Worm (Caenorhabditis elegans) whole organism, young adult: Measurements from ENCODE around the gene Y45G5AL.1.

Experiments
- B0035.1 ChIP-seq: sonication (generic microtip); optimal IDR thresholded peaks from 2 replicates; lab custom pipeline; 2016; ENCODE audit warnings: missing genetic modification characterization, mild to moderate bottlenecking, missing compliant biosample characterization, missing genotype, missing genetic modification reagents
- C06A6.2 ChIP-seq: fragments of 200-800 bp; sonication (Bioruptor generic); conservative IDR thresholded peaks from 2 replicates; pipeline ENCODE4 v1.3.6; 2022; ENCODE audit warnings: missing genetic modification characterization, missing compliant biosample characterization
- F10E7.11 ChIP-seq: sonication (generic microtip); optimal IDR thresholded peaks from 2 replicates; lab custom pipeline; 2017; ENCODE audit warnings: mild to moderate bottlenecking, missing genetic modification characterization, moderate library complexity, missing compliant biosample characterization
- F39B2.1 ChIP-seq: fragments of 200-800 bp; sonication (Bioruptor generic); IDR thresholded peaks from 2 replicates; pipeline ENCODE4 v1.3.6; 2022; ENCODE audit warnings: missing genetic modification reagents, missing genetic modification characterization, missing compliant biosample characterization
- Y53F4B.3 ChIP-seq: fragments of 200-800 bp; sonication (Bioruptor generic); IDR thresholded peaks from 2 replicates; pipeline ENCODE4 v1.3.6; 2022; ENCODE audit warnings: missing genetic modification reagents, missing genetic modification characterization, missing compliant biosample characterization
- Y53G8AR.9 ChIP-seq: fragments of 200-800 bp; sonication (Bioruptor generic); conservative IDR thresholded peaks from 2 replicates; pipeline ENCODE4 v1.3.6; 2022; ENCODE audit warnings: missing genetic modification reagents, missing genetic modification characterization, missing compliant biosample characterization
- Y56A3A.18 ChIP-seq: fragments of 200-800 bp; sonication (Bioruptor generic); IDR thresholded peaks from 2 replicates; pipeline ENCODE4 v1.3.6; 2022; ENCODE audit warnings: missing genetic modification reagents, missing genetic modification characterization, missing compliant biosample characterization
- Y67H2A.10 ChIP-seq: fragments of 200-800 bp; sonication (Bioruptor generic); conservative IDR thresholded peaks from 2 replicates; pipeline ENCODE4 v1.3.6; 2022; ENCODE audit warnings: missing genetic modification reagents, missing genetic modification characterization, missing compliant biosample characterization
- attf-5 ChIP-seq: fragments of 200-800 bp; sonication (Bioruptor generic); optimal IDR thresholded peaks from 2 replicates; lab custom pipeline; 2018; ENCODE audit warnings: mild to moderate bottlenecking, missing genetic modification characterization, missing compliant biosample characterization
- bed-1 ChIP-seq: fragments of 200-800 bp; sonication (Bioruptor generic); IDR thresholded peaks from 2 replicates; pipeline ENCODE4 v1.3.6; 2022; ENCODE audit warnings: missing genetic modification reagents, missing genetic modification characterization, missing compliant biosample characterization
- ccch-3 ChIP-seq: fragments of 200-800 bp; sonication (Bioruptor generic); optimal IDR thresholded peaks from 2 replicates; lab custom pipeline; 2018; ENCODE audit warnings: mild to moderate bottlenecking, missing genetic modification characterization, missing compliant biosample characterization
- cebp-1 ChIP-seq, 2 experiments: fragments of 200-800 bp in 1 of 2; sonication (Bioruptor generic) in 1 of 2; sonication (generic microtip) in 1 of 2; IDR thresholded peaks in 1 of 2; optimal IDR thresholded peaks in 1 of 2; 2 replicates each; pipeline versions ENCODE4 v1.3.6 to Lab custom; 2017 to 2022; ENCODE audit warnings: missing compliant biosample characterization in 2 of 2, missing genetic modification characterization in 2 of 2, mild to moderate bottlenecking in 1 of 2, missing genetic modification reagents in 1 of 2, moderate library complexity in 1 of 2
- ceh-100 ChIP-seq: fragments of 200-800 bp; sonication (Bioruptor generic); IDR thresholded peaks from 2 replicates; pipeline ENCODE4 v1.3.6; 2022; ENCODE audit warnings: missing genetic modification reagents, missing genetic modification characterization, missing compliant biosample characterization
- ceh-27 ChIP-seq: fragments of 200-800 bp; sonication (Bioruptor generic); optimal IDR thresholded peaks from 2 replicates; lab custom pipeline; 2018; ENCODE audit warnings: mild to moderate bottlenecking, missing genetic modification characterization, moderate library complexity, missing compliant biosample characterization
- chd-7 ChIP-seq: sonication (generic microtip); optimal IDR thresholded peaks from 2 replicates; lab custom pipeline; 2016; ENCODE audit warnings: mild to moderate bottlenecking, missing genetic modification characterization, moderate library complexity, missing compliant biosample characterization
- dox-1 ChIP-seq: fragments of 200-800 bp; sonication (Bioruptor generic); IDR thresholded peaks from 2 replicates; pipeline ENCODE4 v1.3.6; 2022; ENCODE audit warnings: missing genetic modification reagents, missing genetic modification characterization, missing compliant biosample characterization
- efl-1 ChIP-seq: fragments of 150-350 bp; optimal IDR thresholded peaks from 2 replicates; lab custom pipeline; 2014; ENCODE audit warnings: missing biosample characterization, missing genetic modification reagents, missing genetic modification characterization
- egl-44 ChIP-seq: fragments of 200-800 bp; sonication (Bioruptor generic); IDR thresholded peaks from 2 replicates; pipeline ENCODE4 v1.3.6; 2022; ENCODE audit warnings: missing genetic modification reagents, missing genetic modification characterization, missing compliant biosample characterization
- hlh-12 ChIP-seq: sonication (generic microtip); optimal IDR thresholded peaks from 2 replicates; lab custom pipeline; 2016; ENCODE audit warnings: missing genetic modification characterization, missing compliant biosample characterization
- lin-40 ChIP-seq: sonication (generic microtip); optimal IDR thresholded peaks from 2 replicates; lab custom pipeline; 2016; ENCODE audit warnings: missing genetic modification characterization, mild to moderate bottlenecking, missing compliant biosample characterization, missing genotype, missing genetic modification reagents
- lin-54 ChIP-seq: fragments of 200-800 bp; sonication (Bioruptor generic); optimal IDR thresholded peaks from 2 replicates; lab custom pipeline; 2018; ENCODE audit warnings: mild to moderate bottlenecking, missing genetic modification characterization, missing compliant biosample characterization
- lsl-1 ChIP-seq: fragments of 200-800 bp; sonication (Bioruptor generic); optimal IDR thresholded peaks from 2 replicates; lab custom pipeline; 2018; ENCODE audit warnings: mild to moderate bottlenecking, missing genetic modification characterization, moderate library complexity, missing compliant biosample characterization
- mes-4 ChIP-seq: sonication (generic microtip); optimal IDR thresholded peaks from 2 replicates; lab custom pipeline; 2016; ENCODE audit warnings: missing genotype, missing genetic modification characterization, missing compliant biosample characterization
- mxl-1 ChIP-seq: sonication (generic microtip); optimal IDR thresholded peaks from 2 replicates; lab custom pipeline; 2016; ENCODE audit warnings: missing genetic modification characterization, missing compliant biosample characterization
- nfyb-1 ChIP-seq: fragments of 200-800 bp; sonication (Bioruptor generic); IDR thresholded peaks from 2 replicates; pipeline ENCODE4 v1.3.6; 2022; ENCODE audit warnings: missing genetic modification reagents, missing genetic modification characterization, missing compliant biosample characterization
- nhr-120 ChIP-seq: fragments of 200-800 bp; sonication (Bioruptor generic); IDR thresholded peaks from 2 replicates; pipeline ENCODE4 v1.3.6; 2022; ENCODE audit warnings: missing genetic modification characterization, missing compliant biosample characterization
- nhr-27 ChIP-seq: fragments of 200-800 bp; sonication (Bioruptor generic); optimal IDR thresholded peaks from 2 replicates; lab custom pipeline; 2018; ENCODE audit warnings: mild to moderate bottlenecking, missing genetic modification characterization, moderate library complexity, missing compliant biosample characterization
- nhr-80 ChIP-seq: sonication (generic microtip); optimal IDR thresholded peaks from 2 replicates; lab custom pipeline; 2016; ENCODE audit warnings: missing genetic modification characterization, missing compliant biosample characterization
- pbrm-1 ChIP-seq: fragments of 200-800 bp; sonication (Bioruptor generic); IDR thresholded peaks from 2 replicates; pipeline ENCODE4 v1.3.6; 2022; ENCODE audit warnings: missing genetic modification reagents, missing genetic modification characterization, missing compliant biosample characterization
- rcor-1 ChIP-seq: fragments of 200-800 bp; sonication (Bioruptor generic); IDR thresholded peaks from 2 replicates; pipeline ENCODE4 v1.3.6; 2022; ENCODE audit warnings: missing genetic modification reagents, missing genetic modification characterization, missing compliant biosample characterization
- sea-2 ChIP-seq: fragments of 200-800 bp; sonication (Bioruptor generic); IDR thresholded peaks from 2 replicates; pipeline ENCODE4 v1.3.6; 2022; ENCODE audit warnings: missing genetic modification characterization, missing compliant biosample characterization
- snpc-3.4 ChIP-seq: sonication (generic microtip); optimal IDR thresholded peaks from 2 replicates; lab custom pipeline; 2017; ENCODE audit warnings: missing genetic modification characterization, mild to moderate bottlenecking, missing compliant biosample characterization, antibody characterized with exemption, moderate library complexity, missing genotype, missing genetic modification reagents
- snpc-4 ChIP-seq, 5 experiments: fragments of 150-350 bp in 1 of 5; sonication (generic microtip) in 4 of 5; optimal IDR thresholded peaks; 2 replicates each; lab custom pipeline; 2014 to 2018; ENCODE audit warnings: missing genetic modification characterization in 5 of 5, missing biosample characterization in 3 of 5, antibody characterized with exemption in 2 of 5, mild to moderate bottlenecking in 2 of 5, missing compliant biosample characterization in 2 of 5, missing genotype in 2 of 5, moderate library complexity in 2 of 5, missing genetic modification reagents in 1 of 5
- somi-1 ChIP-seq: fragments of 200-800 bp; sonication (Bioruptor generic); optimal IDR thresholded peaks from 2 replicates; lab custom pipeline; 2018; ENCODE audit warnings: mild to moderate bottlenecking, missing genetic modification characterization, missing compliant biosample characterization
- tbx-9 ChIP-seq: sonication (generic microtip); optimal IDR thresholded peaks from 2 replicates; lab custom pipeline; 2016; ENCODE audit warnings: borderline replicate concordance, missing genetic modification characterization, inconsistent platforms, missing compliant biosample characterization
- unc-130 ChIP-seq: sonication (generic microtip); optimal IDR thresholded peaks from 2 replicates; lab custom pipeline; 2016; ENCODE audit warnings: missing genetic modification reagents, missing genetic modification characterization, missing compliant biosample characterization
- unc-62 ChIP-seq: fragments of 150-350 bp; optimal IDR thresholded peaks from 2 replicates; lab custom pipeline; 2014; ENCODE audit warnings: missing biosample characterization, missing genetic modification reagents, missing genetic modification characterization
- zfh-2 ChIP-seq: fragments of 200-800 bp; sonication (Bioruptor generic); conservative IDR thresholded peaks from 2 replicates; pipeline ENCODE4 v1.3.6; 2022; ENCODE audit warnings: missing genetic modification reagents, missing genetic modification characterization, missing compliant biosample characterization
- zim-3 ChIP-seq: sonication (generic microtip); optimal IDR thresholded peaks from 2 replicates; lab custom pipeline; 2017; ENCODE audit warnings: mild to moderate bottlenecking, missing genetic modification characterization, moderate library complexity, missing compliant biosample characterization
- ztf-18 ChIP-seq: sonication (generic microtip); optimal IDR thresholded peaks from 2 replicates; lab custom pipeline; 2016; ENCODE audit warnings: missing genotype, mild to moderate bottlenecking, missing genetic modification characterization, missing compliant biosample characterization
- ztf-25 ChIP-seq: fragments of 200-800 bp; sonication (Bioruptor generic); IDR thresholded peaks from 2 replicates; pipeline ENCODE4 v1.3.6; 2022; ENCODE audit warnings: missing genetic modification reagents, missing genetic modification characterization, missing compliant biosample characterization
- ztf-26 ChIP-seq: sonication (generic microtip); optimal IDR thresholded peaks from 2 replicates; lab custom pipeline; 2017; ENCODE audit warnings: missing genetic modification characterization, missing compliant biosample characterization
- ztf-6 ChIP-seq: fragments of 200-800 bp; sonication (Bioruptor generic); IDR thresholded peaks from 2 replicates; pipeline ENCODE4 v1.3.6; 2022; ENCODE audit warnings: missing genetic modification reagents, missing genetic modification characterization, missing compliant biosample characterization

Y45G5AL.1 gene

ce11 chrV:4194587-4195211 lies 50.4 kb downstream of the Y45G5AL.1 start, which contains the start of gene Y45G5AM.9 (continued):
- TF ChIP-seq nhr-80 (tag; lab: Kevin White, UChicago), result peak; percentile 65
- TF ChIP-seq hlh-12 (tag; lab: Kevin White, UChicago), result no peak
- no peak for TF ChIP-seq B0035.1 (tag; lab: Kevin White, UChicago)
- no peak for TF ChIP-seq somi-1 (GFP tag; lab: Kevin White, UChicago)
- no peak for TF ChIP-seq F10E7.11 (tag; lab: Kevin White, UChicago)
- TF ChIP-seq lin-54 (GFP tag; lab: Kevin White, UChicago), result peak; percentile 53
- TF ChIP-seq F39B2.1 (GFP tag; lab: Robert Waterston, UW), result no peak
- no peak for TF ChIP-seq ztf-25 (GFP tag; lab: Robert Waterston, UW)
- TF ChIP-seq dox-1, result peak; percentile 57; the same call in 1 of the 2 replicates
- no peak for TF ChIP-seq unc-62 (GFP tag; lab: Kevin White, UChicago)
- no peak for TF ChIP-seq lsl-1 (GFP tag; lab: Kevin White, UChicago)
- no peak for TF ChIP-seq ccch-3
- no peak for TF ChIP-seq nhr-120
- peak; percentile 10 for TF ChIP-seq snpc-3.4 (tag; lab: Kevin White, UChicago)
- peak; percentile 36 for TF ChIP-seq efl-1 (GFP tag; lab: Kevin White, UChicago)
- no peak for TF ChIP-seq Y53F4B.3 (GFP tag; lab: Robert Waterston, UW)
- TF ChIP-seq Y67H2A.10 (GFP tag; lab: Robert Waterston, UW), result no peak
- no peak for TF ChIP-seq egl-44
- no peak for TF ChIP-seq mxl-1
- peak; percentile 93 for TF ChIP-seq zfh-2 (GFP tag; lab: Robert Waterston, UW)
- peak; percentile 62 for TF ChIP-seq ceh-27 (GFP tag; lab: Kevin White, UChicago)
- TF ChIP-seq pbrm-1 (GFP tag; lab: Robert Waterston, UW), result peak; percentile 75
- TF ChIP-seq attf-5 (GFP tag; lab: Kevin White, UChicago), result peak; percentile 79
- TF ChIP-seq snpc-4 (GFP tag; optimal IDR thresholded peaks at IDR 0.05; lab: Kevin White, UChicago), result no peak
- TF ChIP-seq snpc-4 (tag; optimal IDR thresholded peaks at IDR 0.05; lab: Kevin White, UChicago), result peak in 3 of 4 experiments; percentile 19 to 53 (median 25)
- TF ChIP-seq tbx-9, result no peak
- no peak for TF ChIP-seq mes-4
- peak; percentile 41 for TF ChIP-seq ceh-100 (GFP tag; lab: Robert Waterston, UW)
- TF ChIP-seq Y56A3A.18 (GFP tag; lab: Robert Waterston, UW), result no peak
- no peak for TF ChIP-seq chd-7 (tag; lab: Kevin White, UChicago)
- TF ChIP-seq cebp-1 (GFP tag; IDR thresholded peaks at IDR 0.05; lab: Robert Waterston, UW), result no peak
- peak; percentile 77 for TF ChIP-seq cebp-1 (tag; optimal IDR thresholded peaks at IDR 0.05; lab: Kevin White, UChicago)
- 0 out of 2 replicates have a peak, but pooled peaks have one; percentile 54 for TF ChIP-seq Y53G8AR.9 (GFP tag; lab: Robert Waterston, UW)
- TF ChIP-seq unc-130 (GFP tag; lab: Kevin White, UChicago), result no peak
- TF ChIP-seq ztf-6 (GFP tag; lab: Robert Waterston, UW), result no peak
- no peak for TF ChIP-seq bed-1
- TF ChIP-seq sea-2 (GFP tag; lab: Robert Waterston, UW), result no peak
- peak; percentile 94 for TF ChIP-seq ztf-18 (tag; lab: Kevin White, UChicago)
- TF ChIP-seq C06A6.2 (GFP tag; lab: Robert Waterston, UW), result no peak
- TF ChIP-seq lin-40 (tag; lab: Kevin White, UChicago), result peak; percentile 79
- TF ChIP-seq zim-3 (tag; lab: Kevin White, UChicago), result no peak
- no peak for TF ChIP-seq nhr-27 (tag; lab: Kevin White, UChicago)
- peak; percentile 37; the same call in 1 of the 2 replicates for TF ChIP-seq rcor-1 (GFP tag; lab: Robert Waterston, UW)
- peak; percentile 60 for TF ChIP-seq nfyb-1 (GFP tag; lab: Robert Waterston, UW)
- peak; percentile 29 for TF ChIP-seq ztf-26 (tag; lab: Kevin White, UChicago)
